Fruit fly (Drosophila melanogaster) whole organism, embryonic: ENCODE results near the gene Cchl.

Experiments
- Atf6 ChIP-seq: fragments of 200-800 bp; sonication (Bioruptor generic); IDR thresholded peaks from 2 replicates; pipeline ENCODE4 v1.3.6; 2022; ENCODE audit warnings: missing biosample characterization, missing genetic modification characterization
- Awh ChIP-seq: fragments of 200-800 bp; sonication (Bioruptor generic); IDR thresholded peaks from 2 replicates; pipeline ENCODE4, ENCODE4 v1.3.6; 2022; ENCODE audit warnings: missing biosample characterization, missing genetic modification characterization
- CG11504 ChIP-seq: fragments of 200-800 bp; sonication (Bioruptor generic); optimal IDR thresholded peaks from 3 replicates; lab custom pipeline; 2019; ENCODE audit warnings: missing biosample characterization, mild to moderate bottlenecking, missing genetic modification characterization, moderate library complexity
- CG12071 ChIP-seq: fragments of 200-800 bp; sonication (Bioruptor generic); optimal IDR thresholded peaks from 3 replicates; lab custom pipeline; 2018; ENCODE audit warnings: missing biosample characterization, mild to moderate bottlenecking, missing genetic modification characterization
- CG17361 ChIP-seq: fragments of 200-800 bp; sonication (Bioruptor generic); IDR thresholded peaks from 3 replicates; pipeline ENCODE4 v1.3.6; 2022; ENCODE audit warnings: missing biosample characterization, missing genetic modification characterization
- CG18764 ChIP-seq: fragments of 200-800 bp; sonication (Bioruptor generic); optimal IDR thresholded peaks from 3 replicates; lab custom pipeline; 2016; ENCODE audit warnings: missing biosample characterization, missing genetic modification characterization
- CG2120 ChIP-seq: fragments of 200-800 bp; sonication (Bioruptor generic); optimal IDR thresholded peaks from 3 replicates; lab custom pipeline; 2016; ENCODE audit warnings: missing biosample characterization, missing genetic modification characterization
- CG2889 ChIP-seq: fragments of 200-800 bp; sonication (Bioruptor generic); IDR thresholded peaks from 3 replicates; pipeline ENCODE4 v1.3.6; 2022; ENCODE audit warnings: missing biosample characterization, missing genetic modification characterization
- CG3065 ChIP-seq: fragments of 200-800 bp; sonication (Bioruptor generic); optimal IDR thresholded peaks from 2 replicates; lab custom pipeline; 2016; ENCODE audit warnings: missing biosample characterization, missing genetic modification characterization
- CG32532 ChIP-seq: fragments of 200-800 bp; sonication (Bioruptor generic); IDR thresholded peaks from 2 replicates; pipeline ENCODE4 v1.3.6; 2022; ENCODE audit warnings: missing biosample characterization, missing genetic modification characterization
- CG3281 ChIP-seq: fragments of 200-800 bp; sonication (Bioruptor generic); optimal IDR thresholded peaks from 3 replicates; lab custom pipeline; 2017; ENCODE audit warnings: missing biosample characterization, mild to moderate bottlenecking, missing genetic modification characterization
- CG33213 ChIP-seq: fragments of 200-800 bp; sonication (Bioruptor generic); optimal IDR thresholded peaks from 3 replicates; lab custom pipeline; 2016; ENCODE audit warnings: missing biosample characterization, missing genetic modification characterization
- CG6272 ChIP-seq: fragments of 200-800 bp; sonication (Bioruptor generic); IDR thresholded peaks from 2 replicates; pipeline ENCODE4 v1.3.6; 2022; ENCODE audit warnings: missing biosample characterization, missing genetic modification characterization
- CG6813 ChIP-seq: fragments of 200-800 bp; sonication (Bioruptor generic); optimal IDR thresholded peaks from 2 replicates; lab custom pipeline; 2017; ENCODE audit warnings: missing biosample characterization, missing genetic modification characterization, mild to moderate bottlenecking, moderate library complexity, missing genetic modification reagents
- D19A ChIP-seq: fragments of 200-800 bp; optimal IDR thresholded peaks from 3 replicates; lab custom pipeline; 2019; ENCODE audit warnings: missing biosample characterization, mild to moderate bottlenecking, missing genetic modification characterization, moderate library complexity
- Dip3 ChIP-seq: fragments of 200-800 bp; sonication (Bioruptor generic); optimal IDR thresholded peaks from 3 replicates; lab custom pipeline; 2016; ENCODE audit warnings: missing biosample characterization, missing genetic modification characterization
- Dref ChIP-seq: fragments of 200-800 bp; sonication (Bioruptor generic); IDR thresholded peaks from 2 replicates; pipeline ENCODE4 v1.3.6; 2022; ENCODE audit warnings: missing biosample characterization, missing genetic modification characterization
- ERR ChIP-seq: fragments of 200-800 bp; sonication (Bioruptor generic); optimal IDR thresholded peaks from 2 replicates; lab custom pipeline; 2016; ENCODE audit warnings: missing biosample characterization, missing genetic modification characterization
- Ets65A ChIP-seq: fragments of 200-800 bp; sonication (Bioruptor generic); peaks from one replicate; lab custom pipeline; 2016; ENCODE audit warnings: missing biosample characterization, missing genetic modification characterization
- Hr39 ChIP-seq: fragments of >200 bp; optimal IDR thresholded peaks from 2 replicates; lab custom pipeline; 2017
- Hsf ChIP-seq: fragments of 200-800 bp; sonication (Bioruptor generic); optimal IDR thresholded peaks from 3 replicates; lab custom pipeline; 2016; ENCODE audit warnings: missing biosample characterization, missing genetic modification characterization
- Nf-YC ChIP-seq: fragments of 200-800 bp; optimal IDR thresholded peaks from 3 replicates; lab custom pipeline; 2019; ENCODE audit warnings: missing biosample characterization, mild to moderate bottlenecking, missing genetic modification characterization, moderate library complexity
- Scr ChIP-seq: fragments of 200-800 bp; sonication (Bioruptor generic); IDR thresholded peaks from 2 replicates; pipeline ENCODE4 v1.3.6; 2022; ENCODE audit warnings: missing biosample characterization, missing genetic modification characterization; ENCODE audit not compliant: partially characterized antibody
- Stat92E ChIP-seq, 3 experiments: fragments of >200 bp in 2 of 3; fragments of 200-800 bp in 1 of 3; sonication (Bioruptor generic) in 1 of 3; optimal IDR thresholded peaks; 2 replicates each; lab custom pipeline; 2017 to 2019; ENCODE audit warnings: missing biosample characterization in 3 of 3, missing genetic modification characterization in 3 of 3, mild to moderate bottlenecking in 1 of 3, moderate library complexity in 1 of 3
- TFAM ChIP-seq: fragments of 200-800 bp; sonication (Bioruptor generic); optimal IDR thresholded peaks from 2 replicates; lab custom pipeline; 2017; ENCODE audit warnings: missing biosample characterization, missing genetic modification characterization, inconsistent platforms
- ato ChIP-seq: fragments of 200-800 bp; sonication (Bioruptor generic); IDR thresholded peaks from 2 replicates; pipeline ENCODE4 v1.3.6; 2022; ENCODE audit warnings: missing biosample characterization, missing genetic modification characterization; ENCODE audit not compliant: partially characterized antibody
- bsh ChIP-seq, 2 experiments: fragments of 200-800 bp; sonication (Bioruptor generic); optimal IDR thresholded peaks; 2 replicates each; lab custom pipeline; 2017 to 2018; ENCODE audit warnings: mild to moderate bottlenecking in 2 of 2, missing biosample characterization in 2 of 2, missing genetic modification characterization in 2 of 2, moderate library complexity in 1 of 2
- cad ChIP-seq: fragments of >200 bp; optimal IDR thresholded peaks from 2 replicates; lab custom pipeline; 2017; ENCODE audit warnings: missing biosample characterization, missing genetic modification characterization
- ems ChIP-seq: fragments of 200-800 bp; sonication (Bioruptor generic); optimal IDR thresholded peaks from 3 replicates; lab custom pipeline; 2016; ENCODE audit warnings: missing biosample characterization, missing genetic modification characterization
- eyg ChIP-seq: fragments of 200-800 bp; sonication (Bioruptor generic); optimal IDR thresholded peaks from 3 replicates; lab custom pipeline; 2016; ENCODE audit warnings: missing biosample characterization, missing genetic modification characterization
- fd64A ChIP-seq: fragments of 200-800 bp; sonication (Bioruptor generic); optimal IDR thresholded peaks from 3 replicates; lab custom pipeline; 2018; ENCODE audit warnings: missing biosample characterization, mild to moderate bottlenecking, missing genetic modification characterization
- gcm ChIP-seq: fragments of 200-800 bp; sonication (Bioruptor generic); optimal IDR thresholded peaks from 2 replicates; lab custom pipeline; 2019; ENCODE audit warnings: missing biosample characterization, mild to moderate bottlenecking, missing genetic modification characterization, moderate library complexity
- gfzf ChIP-seq: fragments of 200-800 bp; sonication (Bioruptor generic); optimal IDR thresholded peaks from 2 replicates; lab custom pipeline; 2016; ENCODE audit warnings: missing biosample characterization, mild to moderate bottlenecking, missing genetic modification characterization, moderate library complexity
- gt ChIP-seq: fragments of 200-800 bp; sonication (Bioruptor generic); IDR thresholded peaks from 2 replicates; pipeline ENCODE4 v1.3.6; 2022; ENCODE audit warnings: missing biosample characterization, missing genetic modification characterization
- hth ChIP-seq: fragments of >200 bp; optimal IDR thresholded peaks from 2 replicates; lab custom pipeline; 2017; ENCODE audit warnings: inconsistent platforms
- ind ChIP-seq: fragments of 200-800 bp; sonication (Bioruptor generic); optimal IDR thresholded peaks from 3 replicates; lab custom pipeline; 2016; ENCODE audit warnings: missing biosample characterization, missing genetic modification characterization
- nerfin-2 ChIP-seq: fragments of 200-800 bp; sonication (Bioruptor generic); IDR thresholded peaks from 2 replicates; pipeline ENCODE4 v1.3.6; 2022; ENCODE audit warnings: missing biosample characterization, missing genetic modification characterization; ENCODE audit not compliant: partially characterized antibody
- otp ChIP-seq: fragments of 200-800 bp; sonication (Bioruptor generic); IDR thresholded peaks from 3 replicates; pipeline ENCODE4, ENCODE4 v1.3.6; 2022; ENCODE audit warnings: missing biosample characterization, missing genetic modification characterization
- sens ChIP-seq: fragments of 200-800 bp; sonication (Bioruptor generic); peaks from one replicate; lab custom pipeline; 2016; ENCODE audit warnings: missing biosample characterization, missing genetic modification characterization
- sna ChIP-seq: fragments of 200-800 bp; sonication (Bioruptor generic); IDR thresholded peaks from 2 replicates; pipeline ENCODE4 v1.3.6; 2022; ENCODE audit warnings: missing biosample characterization, missing genetic modification characterization; ENCODE audit not compliant: partially characterized antibody
- tin ChIP-seq: fragments of 200-800 bp; sonication (Bioruptor generic); optimal IDR thresholded peaks from 3 replicates; lab custom pipeline; 2016; ENCODE audit warnings: missing biosample characterization, missing genetic modification characterization
- wek ChIP-seq: fragments of 200-800 bp; sonication (Bioruptor generic); optimal IDR thresholded peaks from 3 replicates; lab custom pipeline; 2018; ENCODE audit warnings: missing biosample characterization, mild to moderate bottlenecking, missing genetic modification characterization, moderate library complexity
- z ChIP-seq: fragments of 200-800 bp; sonication (Bioruptor generic); IDR thresholded peaks from 3 replicates; pipeline ENCODE4 v1.3.6; 2022; ENCODE audit warnings: missing biosample characterization, missing genetic modification characterization
- zen ChIP-seq: fragments of 200-800 bp; sonication (Bioruptor generic); optimal IDR thresholded peaks from 3 replicates; lab custom pipeline; 2018; ENCODE audit warnings: missing biosample characterization, mild to moderate bottlenecking, missing genetic modification characterization, moderate library complexity
- zf30C ChIP-seq: fragments of 200-800 bp; sonication (Bioruptor generic); optimal IDR thresholded peaks from 3 replicates; lab custom pipeline; 2018; ENCODE audit warnings: missing biosample characterization, mild to moderate bottlenecking, missing genetic modification characterization
- zfh1 ChIP-seq: fragments of 200-800 bp; sonication (Bioruptor generic); IDR thresholded peaks from 3 replicates; pipeline ENCODE4 v1.3.6; 2022; ENCODE audit warnings: missing biosample characterization, missing genetic modification characterization

Gene Cchl

dm6 chr3R:22071628-22072027 is 44.3 kb upstream of the Cchl start:
- 0 out of 2 replicates have a peak, but pooled peaks have one; percentile 6 for TF ChIP-seq ato (GFP tag; lab: Robert Waterston, UW)
- no peak for TF ChIP-seq TFAM
- TF ChIP-seq gt (GFP tag; lab: Robert Waterston, UW): no peak
- TF ChIP-seq z (GFP tag; lab: Robert Waterston, UW): 0 out of 3 replicates have a peak, but pooled peaks have one; percentile 11
- TF ChIP-seq zen: no peak
- no peak for TF ChIP-seq nerfin-2 (GFP tag; lab: Robert Waterston, UW)
- TF ChIP-seq zfh1 (GFP tag; lab: Robert Waterston, UW): 0 out of 3 replicates have a peak, but pooled peaks have one; percentile 28
- peak; percentile 11 for TF ChIP-seq Ets65A (GFP tag; lab: Kevin White, UChicago)
- no peak for TF ChIP-seq CG17361
- TF ChIP-seq Hr39: peak; percentile 57
- no peak for TF ChIP-seq Nf-YC (tag; lab: Kevin White, UChicago)
- TF ChIP-seq, all 482 proteins: peak for 5

- no peak for TF ChIP-seq Scr (GFP tag; lab: Robert Waterston, UW)
- no peak for TF ChIP-seq Dip3 (GFP tag; lab: Kevin White, UChicago)
- no peak for TF ChIP-seq Hsf (GFP tag; lab: Kevin White, UChicago)
- TF ChIP-seq bsh (GFP tag; optimal IDR thresholded peaks at IDR 0.05; lab: Kevin White, UChicago): peak in 1 of 2 experiments; percentile 6
- TF ChIP-seq ind: no peak
- TF ChIP-seq fd64A (GFP tag; lab: Kevin White, UChicago): peak; percentile 12
- TF ChIP-seq CG2120 (GFP tag; lab: Kevin White, UChicago): no peak
- TF ChIP-seq CG18764 (GFP tag; lab: Kevin White, UChicago): no peak
- no peak for TF ChIP-seq CG3065
- no peak for TF ChIP-seq cad (GFP tag; lab: Kevin White, UChicago)
- TF ChIP-seq CG17361: no peak
- TF ChIP-seq CG32532 (GFP tag; lab: Robert Waterston, UW): no peak
- no peak for TF ChIP-seq CG33213 (GFP tag; lab: Kevin White, UChicago)
- no peak for TF ChIP-seq wek
- no peak for TF ChIP-seq tin (GFP tag; lab: Kevin White, UChicago)
- no peak for TF ChIP-seq CG2889
- no peak for TF ChIP-seq ems (GFP tag; lab: Kevin White, UChicago)
- TF ChIP-seq sens (GFP tag; lab: Kevin White, UChicago): peak; percentile 77
- no peak for TF ChIP-seq gfzf (GFP tag; lab: Kevin White, UChicago)
- no peak for TF ChIP-seq D19A
- no peak for TF ChIP-seq eyg
- TF ChIP-seq hth (lab: Kevin White, UChicago): no peak
- no peak for TF ChIP-seq CG3281 (GFP tag; lab: Kevin White, UChicago)
- TF ChIP-seq Stat92E (GFP tag; optimal IDR thresholded peaks at IDR 0.05; lab: Kevin White, UChicago): no peak
- TF ChIP-seq CG12071: peak; percentile 54
- TF ChIP-seq Dref (GFP tag; lab: Robert Waterston, UW): no peak
- no peak for TF ChIP-seq CG6272
- TF ChIP-seq Awh (GFP tag; lab: Robert Waterston, UW): 0 out of 2 replicates have a peak, but pooled peaks have one; percentile 15
- TF ChIP-seq sna (GFP tag; lab: Robert Waterston, UW): no peak
- no peak for TF ChIP-seq otp
- TF ChIP-seq CG6813 (GFP tag; lab: Kevin White, UChicago): peak; percentile 13
- TF ChIP-seq gcm (GFP tag; lab: Kevin White, UChicago): no peak
- no peak for TF ChIP-seq Atf6 (GFP tag; lab: Robert Waterston, UW)
- TF ChIP-seq zf30C: no peak
- TF ChIP-seq CG11504 (tag; lab: Kevin White, UChicago): no peak
- no peak for TF ChIP-seq ERR
Measured at dm6 chr3R:22067235-22067634, 40.0 kb upstream of the Cchl start.
